Fruit fly (Drosophila melanogaster) whole organism, wandering third instar larva: ENCODE measurements around the gene CG5122.

Source experiments
- CrebA ChIP-seq: fragments of 200-800 bp; sonication (Bioruptor generic); optimal IDR thresholded peaks from 2 replicates; lab custom pipeline; 2016; ENCODE audit warnings: missing biosample characterization, mild to moderate bottlenecking, missing genetic modification characterization, borderline replicate concordance
- Hr83 ChIP-seq: fragments of 200-300 bp; sonication (Bioruptor generic); optimal IDR thresholded peaks from 2 replicates; lab custom pipeline; 2016; ENCODE audit warnings: missing biosample characterization, mild to moderate bottlenecking, missing genetic modification characterization, moderate library complexity; ENCODE audit not compliant: poor library complexity, severe bottlenecking
- dsf ChIP-seq: sonication (Bioruptor generic); optimal IDR thresholded peaks from 2 replicates; lab custom pipeline; 2016; ENCODE audit warnings: missing biosample characterization, missing genetic modification characterization, borderline replicate concordance

DNA sequence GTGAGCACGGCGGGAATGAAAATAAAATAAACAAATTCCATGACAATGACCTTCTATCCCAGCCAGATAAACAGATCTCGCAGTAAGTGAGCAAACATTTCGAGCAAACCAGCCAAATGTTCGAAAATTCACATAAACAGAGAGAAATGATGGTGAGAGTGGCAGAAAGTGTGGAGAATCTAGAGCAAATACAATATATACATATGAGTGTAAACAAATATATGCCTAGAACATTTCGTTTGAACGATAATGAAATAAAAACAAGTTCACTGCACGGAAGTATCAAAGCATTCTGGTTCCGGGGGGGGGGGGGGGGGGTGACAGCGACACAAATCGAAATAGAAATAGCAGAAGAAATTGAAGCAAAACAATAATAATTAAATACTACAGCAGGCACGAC lies 28.9 kb upstream of the CG5122 start:
- TF ChIP-seq CrebA (GFP tag; lab: Kevin White, UChicago) (no peak), Hr83 (GFP tag; lab: Kevin White, UChicago) (no peak), dsf (GFP tag; lab: Kevin White, UChicago) (no peak)
